Worm (Caenorhabditis elegans) whole organism, midembryonic: ENCODE measurements around the gene Y41C4A.12.

ENCODE experiments used
- T22C8.4 ChIP-seq: fragments of 200-800 bp; sonication (Bioruptor generic); IDR thresholded peaks from 2 replicates; pipeline ENCODE4 v1.3.6; 2022; ENCODE audit warnings: missing genetic modification characterization, missing compliant biosample characterization
- cog-1 ChIP-seq: sonication (generic microtip); optimal IDR thresholded peaks from 2 replicates; lab custom pipeline; 2016; ENCODE audit warnings: missing genetic modification characterization, missing compliant biosample characterization
- flt-1 ChIP-seq: fragments of 200-800 bp; sonication (Bioruptor generic); IDR thresholded peaks from 2 replicates; pipeline ENCODE4 v1.3.6; 2022; ENCODE audit warnings: missing genetic modification characterization, missing compliant biosample characterization
- klf-2 ChIP-seq: fragments of 200-800 bp; sonication (Bioruptor generic); conservative IDR thresholded peaks from 2 replicates; pipeline ENCODE4 v1.3.6; 2022; ENCODE audit warnings: missing genetic modification reagents, missing genetic modification characterization, missing compliant biosample characterization
- med-1 ChIP-seq: sonication (generic microtip); optimal IDR thresholded peaks from 2 replicates; lab custom pipeline; 2017; ENCODE audit warnings: missing genetic modification characterization, mild to moderate bottlenecking, missing compliant biosample characterization, antibody characterized with exemption, missing genetic modification reagents; ENCODE audit not compliant: insufficient read depth
- ref-1 ChIP-seq: fragments of 200-800 bp; sonication (Bioruptor generic); conservative IDR thresholded peaks from 2 replicates; pipeline ENCODE4 v1.3.6; 2022; ENCODE audit warnings: missing genetic modification reagents, missing genetic modification characterization, missing compliant biosample characterization
- tab-1 ChIP-seq: fragments of 200-800 bp; sonication (Bioruptor generic); IDR thresholded peaks from 2 replicates; pipeline ENCODE4 v1.3.6; 2022; ENCODE audit warnings: missing genetic modification characterization, missing compliant biosample characterization
- ztf-23 ChIP-seq: fragments of 200-800 bp; sonication (Bioruptor generic); IDR thresholded peaks from 2 replicates; pipeline ENCODE4 v1.3.6; 2022; ENCODE audit warnings: missing genetic modification reagents, missing genetic modification characterization, missing compliant biosample characterization
- ztf-29 ChIP-seq: fragments of 200-800 bp; sonication (Bioruptor generic); IDR thresholded peaks from 2 replicates; pipeline ENCODE4 v1.3.6; 2022; ENCODE audit warnings: missing genetic modification reagents, missing genetic modification characterization, missing compliant biosample characterization

Y41C4A.12 gene

ce11 chrIII:11683038-11683437 lies 43.5 kb downstream of the Y41C4A.12 start:
- TF ChIP-seq ref-1 (GFP tag; lab: Robert Waterston, UW) (no peak), ztf-29 (no peak), klf-2 (no peak), flt-1 (GFP tag; lab: Robert Waterston, UW) (no peak), cog-1 (tag; lab: Kevin White, UChicago) (no peak), med-1 (GFP tag; lab: Kevin White, UChicago) (no peak), T22C8.4 (GFP tag; lab: Robert Waterston, UW) (no peak), tab-1 (GFP tag; lab: Robert Waterston, UW) (no peak), ztf-23 (GFP tag; lab: Robert Waterston, UW) (no peak)

DNA sequence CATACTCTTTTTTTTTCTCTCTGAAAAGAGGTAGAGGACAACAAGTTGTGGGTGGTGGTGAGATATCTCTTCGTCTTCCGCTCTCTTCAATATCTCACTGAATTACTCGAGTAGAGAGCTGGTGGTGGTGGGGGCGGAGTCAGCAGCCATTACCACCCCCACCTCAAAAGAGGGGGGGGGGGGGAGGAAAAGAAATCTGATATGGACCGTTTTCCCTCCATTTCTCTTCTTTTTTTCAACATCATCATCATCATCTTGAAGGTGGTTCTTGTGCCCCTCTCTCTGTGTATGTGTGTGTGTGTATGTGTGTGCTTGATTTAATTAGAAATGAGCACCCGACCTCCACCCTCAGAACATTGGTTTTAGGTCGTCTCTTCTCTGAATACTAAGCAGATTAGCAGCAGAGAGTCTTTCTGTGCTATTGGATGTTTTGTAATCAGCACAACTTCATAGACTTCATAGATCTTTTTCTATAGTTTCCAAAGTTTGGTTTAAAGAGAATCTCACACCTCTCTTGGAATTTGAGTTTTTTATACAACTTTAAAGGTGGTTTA lies 45.0 kb downstream of the Y41C4A.12 start:
- TF ChIP-seq ztf-29 (no peak), ref-1 (GFP tag; lab: Robert Waterston, UW) (no peak), flt-1 (GFP tag; lab: Robert Waterston, UW) (no peak), tab-1 (GFP tag; lab: Robert Waterston, UW) (no peak), klf-2 (no peak)

DNA sequence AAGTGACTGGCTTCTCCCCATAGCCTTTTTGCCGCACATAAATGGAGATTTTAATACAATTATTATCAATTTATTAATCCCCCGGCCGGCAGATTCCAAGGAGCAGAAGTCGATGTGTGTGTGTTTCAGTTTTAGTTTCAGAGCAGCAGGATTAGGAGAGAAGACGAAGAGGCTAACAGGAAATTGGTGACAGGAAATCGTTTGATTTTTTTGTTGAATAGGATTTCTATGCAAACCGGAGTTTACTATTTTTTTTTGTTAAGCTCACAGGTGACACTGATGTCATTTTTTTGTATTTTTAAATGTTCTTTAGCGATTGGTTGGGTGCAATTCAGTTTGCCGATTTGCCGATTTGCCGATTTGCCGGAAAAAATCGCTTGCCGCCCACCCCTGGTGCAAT lies 46.0 kb downstream of the Y41C4A.12 start:
- TF ChIP-seq klf-2 (no peak), ref-1 (GFP tag; lab: Robert Waterston, UW) (no peak), ztf-23 (GFP tag; lab: Robert Waterston, UW) (no peak), tab-1 (GFP tag; lab: Robert Waterston, UW) (no peak), flt-1 (GFP tag; lab: Robert Waterston, UW) (no peak), med-1 (GFP tag; lab: Kevin White, UChicago) (no peak), ztf-29 (no peak), T22C8.4 (GFP tag; lab: Robert Waterston, UW) (no peak), cog-1 (tag; lab: Kevin White, UChicago) (no peak)
